Worm (Caenorhabditis elegans): ENCODE measurements around the gene svop-1.

The svop-1 gene

ce11 chrIII:8873990-8874668 is 11.2 kb downstream of the svop-1 start (continued):
- TF ChIP-seq sem-4 (tag; optimal IDR thresholded peaks at IDR 0.05) (peak; percentile 91), elt-1 (tag; optimal IDR thresholded peaks at IDR 0.05) (no peak), unc-55 (GFP tag; optimal IDR thresholded peaks at IDR 0.05) (peak; percentile 87), ztf-1 (GFP tag; conservative IDR thresholded peaks at IDR 0.05) (no peak), nhr-11 (tag; optimal IDR thresholded peaks at IDR 0.05) (no peak), nhr-6 (tag; optimal IDR thresholded peaks at IDR 0.05) (peak; percentile 73), mbf-1 (tag; optimal IDR thresholded peaks at IDR 0.05) (no peak), ceh-16 (tag; optimal IDR thresholded peaks at IDR 0.05) (peak; percentile 78), lin-39 (tag; optimal IDR thresholded peaks at IDR 0.05) (peak; percentile 95), sma-3 (GFP tag; optimal IDR thresholded peaks at IDR 0.05) (no peak)

- no peak for TF ChIP-seq nhr-6 (tag; optimal IDR thresholded peaks at IDR 0.05)
- no peak for TF ChIP-seq egl-27 (tag; optimal IDR thresholded peaks at IDR 0.05)
- no peak for TF ChIP-seq ceh-82 (tag; optimal IDR thresholded peaks at IDR 0.05)
- TF ChIP-seq unc-55 (GFP tag; optimal IDR thresholded peaks at IDR 0.05), result peak; percentile 15
- TF ChIP-seq zag-1 (tag; optimal IDR thresholded peaks at IDR 0.05), result peak; percentile 55
- no peak for TF ChIP-seq F13H6.1 (tag; optimal IDR thresholded peaks at IDR 0.05)
- TF ChIP-seq ZK546.5 (tag; optimal IDR thresholded peaks at IDR 0.05), result no peak
- TF ChIP-seq lin-13 (GFP tag; optimal IDR thresholded peaks at IDR 0.05), result no peak
- TF ChIP-seq lsy-2 (tag; optimal IDR thresholded peaks at IDR 0.05), result no peak
- no peak for TF ChIP-seq mdl-1 (tag; optimal IDR thresholded peaks at IDR 0.05)
- no peak for TF ChIP-seq blmp-1 (tag; optimal IDR thresholded peaks at IDR 0.05; ENCODE audit: insufficient read depth)
- TF ChIP-seq fos-1 (tag; optimal IDR thresholded peaks at IDR 0.05), result no peak
- no peak for TF ChIP-seq nhr-77 (tag; optimal IDR thresholded peaks at IDR 0.05)
- peak; percentile 18 for TF ChIP-seq crh-2 (tag; optimal IDR thresholded peaks at IDR 0.05)
- TF ChIP-seq elt-1 (tag; optimal IDR thresholded peaks at IDR 0.05), result no peak
- no peak for TF ChIP-seq unc-39 (tag; optimal IDR thresholded peaks at IDR 0.05)
- TF ChIP-seq unc-62 (GFP tag; optimal IDR thresholded peaks at IDR 0.05), result no peak
- no peak for TF ChIP-seq skn-1 (tag; optimal IDR thresholded peaks at IDR 0.05)
- no peak for TF ChIP-seq ceh-16 (tag; optimal IDR thresholded peaks at IDR 0.05)
- no peak for TF ChIP-seq mab-5 (tag; optimal IDR thresholded peaks at IDR 0.05)
- peak; percentile 37 for TF ChIP-seq Y55F3AM.14 (GFP tag; optimal IDR thresholded peaks at IDR 0.05)
- no peak for TF ChIP-seq sem-4 (tag; optimal IDR thresholded peaks at IDR 0.05)
- no peak for TF ChIP-seq gmeb-1 (tag; optimal IDR thresholded peaks at IDR 0.05)
- no peak for TF ChIP-seq nhr-10 (tag; optimal IDR thresholded peaks at IDR 0.05)
- TF ChIP-seq nhr-21 (tag; optimal IDR thresholded peaks at IDR 0.05), result no peak
- no peak for TF ChIP-seq lin-11 (tag; optimal IDR thresholded peaks at IDR 0.05)
- no peak for TF ChIP-seq alr-1 (tag; optimal IDR thresholded peaks at IDR 0.05)
- no peak for TF ChIP-seq nhr-25 (tag; optimal IDR thresholded peaks at IDR 0.05)
- no peak for TF ChIP-seq sma-9 (GFP tag; optimal IDR thresholded peaks at IDR 0.05)
- no peak for TF ChIP-seq sma-9 (tag; optimal IDR thresholded peaks at IDR 0.05)
- TF ChIP-seq ztf-1 (GFP tag; conservative IDR thresholded peaks at IDR 0.05), result 0 out of 2 replicates have a peak, but pooled peaks have one; percentile 43
- peak; percentile 34 for TF ChIP-seq lin-39 (tag; optimal IDR thresholded peaks at IDR 0.05)
- no peak for TF ChIP-seq nhr-23 (tag; optimal IDR thresholded peaks at IDR 0.05)
- no peak for TF ChIP-seq nhr-12 (tag; optimal IDR thresholded peaks at IDR 0.05)
- no peak for TF ChIP-seq nhr-129 (tag; optimal IDR thresholded peaks at IDR 0.05)
- TF ChIP-seq elt-3 (tag; optimal IDR thresholded peaks at IDR 0.05), result no peak
- no peak for TF ChIP-seq ztf-11 (tag; optimal IDR thresholded peaks at IDR 0.05)
- TF ChIP-seq nhr-11 (tag; optimal IDR thresholded peaks at IDR 0.05), result no peak
- no peak for TF ChIP-seq nhr-237 (tag; optimal IDR thresholded peaks at IDR 0.05)
- no peak for TF ChIP-seq C34F6.9 (tag; optimal IDR thresholded peaks at IDR 0.05)
- no peak for TF ChIP-seq aly-2 (tag; optimal IDR thresholded peaks at IDR 0.05)
- no peak for TF ChIP-seq dmd-4 (tag; optimal IDR thresholded peaks at IDR 0.05)
- no peak for TF ChIP-seq ztf-4 (tag; optimal IDR thresholded peaks at IDR 0.05)
- TF ChIP-seq mbf-1 (tag; optimal IDR thresholded peaks at IDR 0.05), result no peak
- no peak for TF ChIP-seq ama-1 (optimal IDR thresholded peaks at IDR 0.05)
Measured at ce11 chrIII:8873045-8873457, 12.2 kb downstream of the svop-1 start.
